Fruit fly (Drosophila melanogaster) whole organism, embryonic: ENCODE results near the gene Ripalpha.

Source experiments
- ATbp ChIP-seq: fragments of 200-800 bp; sonication (Bioruptor generic); optimal IDR thresholded peaks from 2 replicates; lab custom pipeline; 2017; ENCODE audit warnings: missing biosample characterization, mild to moderate bottlenecking, missing genetic modification characterization, missing genetic modification reagents
- Ada2b ChIP-seq: fragments of 200-800 bp; sonication (Bioruptor generic); IDR thresholded peaks from 2 replicates; pipeline ENCODE4 v1.3.6; 2022; ENCODE audit warnings: missing biosample characterization, missing genetic modification characterization
- Atf3 ChIP-seq: fragments of 200-800 bp; sonication (Bioruptor generic); optimal IDR thresholded peaks from 3 replicates; lab custom pipeline; 2016; ENCODE audit warnings: missing biosample characterization, missing genetic modification characterization
- B-H1 ChIP-seq: fragments of 200-800 bp; sonication (Bioruptor generic); IDR thresholded peaks from 3 replicates; pipeline ENCODE4 v1.3.6; 2022; ENCODE audit warnings: missing biosample characterization, missing genetic modification characterization
- CG10274 ChIP-seq: fragments of 200-800 bp; sonication (Bioruptor generic); optimal IDR thresholded peaks from 3 replicates; lab custom pipeline; 2017; ENCODE audit warnings: missing biosample characterization, mild to moderate bottlenecking, missing genetic modification characterization
- CG12071 ChIP-seq: fragments of 200-800 bp; sonication (Bioruptor generic); optimal IDR thresholded peaks from 3 replicates; lab custom pipeline; 2018; ENCODE audit warnings: missing biosample characterization, mild to moderate bottlenecking, missing genetic modification characterization
- CG12299 ChIP-seq: fragments of 200-800 bp; sonication (Bioruptor generic); optimal IDR thresholded peaks from 2 replicates; lab custom pipeline; 2018; ENCODE audit warnings: missing biosample characterization, mild to moderate bottlenecking, missing genetic modification characterization
- CG12769 ChIP-seq: fragments of 200-800 bp; sonication (Bioruptor generic); optimal IDR thresholded peaks from 2 replicates; lab custom pipeline; 2019; ENCODE audit warnings: missing biosample characterization, mild to moderate bottlenecking, missing genetic modification characterization, moderate library complexity
- CG13624 ChIP-seq: fragments of 200-800 bp; sonication (Bioruptor generic); optimal IDR thresholded peaks from 2 replicates; lab custom pipeline; 2016; ENCODE audit warnings: missing biosample characterization, missing genetic modification characterization
- CG14860 ChIP-seq: fragments of 200-800 bp; sonication (Bioruptor generic); IDR thresholded peaks from 3 replicates; pipeline ENCODE4 v1.3.6; 2022; ENCODE audit warnings: missing biosample characterization, missing genetic modification characterization; ENCODE audit not compliant: partially characterized antibody
- CG16813 ChIP-seq: fragments of 200-800 bp; sonication (Bioruptor generic); IDR thresholded peaks from 3 replicates; pipeline ENCODE4 v1.3.6; 2022; ENCODE audit warnings: missing biosample characterization, missing genetic modification characterization; ENCODE audit not compliant: partially characterized antibody
- CG18476 ChIP-seq: fragments of 200-800 bp; sonication (Bioruptor generic); optimal IDR thresholded peaks from 2 replicates; lab custom pipeline; 2016; ENCODE audit warnings: missing biosample characterization, mild to moderate bottlenecking, missing genetic modification characterization
- CG18599 ChIP-seq: fragments of 200-800 bp; sonication (Bioruptor generic); optimal IDR thresholded peaks from 3 replicates; lab custom pipeline; 2017; ENCODE audit warnings: missing biosample characterization, missing genetic modification characterization, mild to moderate bottlenecking, moderate library complexity, missing genetic modification reagents
- CG31365 ChIP-seq: fragments of 200-800 bp; sonication (Bioruptor generic); optimal IDR thresholded peaks from 2 replicates; lab custom pipeline; 2018; ENCODE audit warnings: missing biosample characterization, mild to moderate bottlenecking, missing genetic modification characterization
- CG32767 ChIP-seq: fragments of 200-800 bp; sonication (Bioruptor generic); IDR thresholded peaks from 2 replicates; pipeline ENCODE4 v1.3.6; 2022; ENCODE audit warnings: missing biosample characterization, missing genetic modification characterization
- CG42726 ChIP-seq: fragments of 200-800 bp; sonication (Bioruptor generic); IDR thresholded peaks from 2 replicates; pipeline ENCODE4 v1.3.6; 2022; ENCODE audit warnings: missing biosample characterization, missing genetic modification characterization; ENCODE audit not compliant: partially characterized antibody
- CG6175 ChIP-seq: fragments of 200-800 bp; sonication (Bioruptor generic); IDR thresholded peaks from 3 replicates; pipeline ENCODE4 v1.3.6; 2022; ENCODE audit warnings: missing biosample characterization, missing genetic modification characterization
- CG8478 ChIP-seq: fragments of >200 bp; optimal IDR thresholded peaks from 2 replicates; lab custom pipeline; 2018
- CG9932 ChIP-seq: fragments of 200-800 bp; sonication (Bioruptor generic); IDR thresholded peaks from 2 replicates; pipeline ENCODE4 v1.3.6; 2022; ENCODE audit warnings: missing biosample characterization, missing genetic modification characterization
- Dp ChIP-seq: fragments of 200-800 bp; sonication (Bioruptor generic); optimal IDR thresholded peaks from 2 replicates; lab custom pipeline; 2018; ENCODE audit warnings: missing biosample characterization, mild to moderate bottlenecking, missing genetic modification characterization, moderate library complexity
- Drgx ChIP-seq: fragments of 200-800 bp; sonication (Bioruptor generic); IDR thresholded peaks from 2 replicates; pipeline ENCODE4 v1.3.6; 2022; ENCODE audit warnings: missing biosample characterization, missing genetic modification characterization
- HLHmδ ChIP-seq: fragments of 200-800 bp; sonication (Bioruptor generic); optimal IDR thresholded peaks from 2 replicates; lab custom pipeline; 2018; ENCODE audit warnings: missing biosample characterization, mild to moderate bottlenecking, missing genetic modification characterization, moderate library complexity
- Hr3 ChIP-seq: fragments of 200-800 bp; sonication (Bioruptor generic); optimal IDR thresholded peaks from 3 replicates; lab custom pipeline; 2016; ENCODE audit warnings: missing biosample characterization, missing genetic modification characterization
- Kr ChIP-seq: fragments of 200-800 bp; sonication (Bioruptor generic); optimal IDR thresholded peaks from 2 replicates; lab custom pipeline; 2017; ENCODE audit warnings: missing biosample characterization, mild to moderate bottlenecking, missing genetic modification characterization
- Lhr ChIP-seq: fragments of 200-800 bp; sonication (Bioruptor generic); optimal IDR thresholded peaks from 3 replicates; lab custom pipeline; 2017; ENCODE audit warnings: mild to moderate bottlenecking, missing biosample characterization, missing genetic modification reagents, missing genetic modification characterization
- NC2α ChIP-seq: fragments of 200-800 bp; sonication (Bioruptor generic); optimal IDR thresholded peaks from 2 replicates; lab custom pipeline; 2016; ENCODE audit warnings: missing biosample characterization, missing genetic modification characterization
- Neu2 ChIP-seq: fragments of 200-800 bp; sonication (Bioruptor generic); optimal IDR thresholded peaks from 3 replicates; lab custom pipeline; 2016; ENCODE audit warnings: missing biosample characterization, missing genetic modification characterization, borderline replicate concordance
- Poxn ChIP-seq: fragments of 200-800 bp; sonication (Bioruptor generic); IDR thresholded peaks from 2 replicates; pipeline ENCODE4 v1.3.6; 2022; ENCODE audit warnings: missing biosample characterization, missing genetic modification characterization
- Ravus ChIP-seq: fragments of 200-800 bp; sonication (Bioruptor generic); IDR thresholded peaks from 2 replicates; pipeline ENCODE4 v1.3.6; 2022; ENCODE audit warnings: missing biosample characterization, missing genetic modification characterization
- Sin3A ChIP-seq: fragments of >200 bp; optimal IDR thresholded peaks from 2 replicates; lab custom pipeline; 2018
- Usf ChIP-seq: fragments of 200-800 bp; sonication (Bioruptor generic); optimal IDR thresholded peaks from 2 replicates; lab custom pipeline; 2017; ENCODE audit warnings: missing genotype, missing biosample characterization, missing genetic modification characterization
- ab ChIP-seq: fragments of 200-800 bp; sonication (Bioruptor generic); optimal IDR thresholded peaks from 2 replicates; lab custom pipeline; 2016; ENCODE audit warnings: missing biosample characterization, missing genetic modification characterization
- ac ChIP-seq: fragments of 200-800 bp; sonication (Bioruptor generic); optimal IDR thresholded peaks from 3 replicates; lab custom pipeline; 2017; ENCODE audit warnings: missing biosample characterization, mild to moderate bottlenecking, missing genetic modification characterization
- ci ChIP-seq: fragments of 200-800 bp; sonication (Bioruptor generic); IDR thresholded peaks from 3 replicates; pipeline ENCODE4 v1.3.6; 2022; ENCODE audit warnings: missing biosample characterization, missing genetic modification characterization
- crc ChIP-seq: fragments of 200-800 bp; sonication (Bioruptor generic); optimal IDR thresholded peaks from 2 replicates; lab custom pipeline; 2016; ENCODE audit warnings: missing biosample characterization, missing genetic modification characterization
- dati ChIP-seq: fragments of 200-800 bp; sonication (Bioruptor generic); IDR thresholded peaks from 2 replicates; pipeline ENCODE4 v1.3.6; 2022; ENCODE audit warnings: missing biosample characterization, missing genetic modification characterization
- fd3F ChIP-seq: fragments of 200-800 bp; sonication (Bioruptor generic); optimal IDR thresholded peaks from 2 replicates; lab custom pipeline; 2018; ENCODE audit warnings: missing biosample characterization, mild to moderate bottlenecking, missing genetic modification characterization, moderate library complexity
- fru ChIP-seq: fragments of >200 bp; optimal IDR thresholded peaks from 2 replicates; lab custom pipeline; 2017
- gcm2 ChIP-seq: fragments of 200-800 bp; sonication (Bioruptor generic); optimal IDR thresholded peaks from 2 replicates; lab custom pipeline; 2016; ENCODE audit warnings: missing biosample characterization, missing genetic modification characterization
- gsb ChIP-seq: fragments of 200-800 bp; sonication (Bioruptor generic); IDR thresholded peaks from 2 replicates; pipeline ENCODE4 v1.3.6; 2022; ENCODE audit warnings: missing biosample characterization, missing genetic modification characterization
- kni ChIP-seq: fragments of 200-800 bp; sonication (Bioruptor generic); optimal IDR thresholded peaks from 3 replicates; lab custom pipeline; 2017; ENCODE audit warnings: mild to moderate bottlenecking, missing biosample characterization, missing genetic modification reagents, missing genetic modification characterization
- lmd ChIP-seq: fragments of 200-800 bp; sonication (Bioruptor generic); IDR thresholded peaks from 2 replicates; pipeline ENCODE4 v1.3.6; 2022; ENCODE audit warnings: missing biosample characterization, missing genetic modification characterization
- mld ChIP-seq: fragments of 200-800 bp; sonication (Bioruptor generic); IDR thresholded peaks from 3 replicates; pipeline ENCODE4 v1.3.6; 2022; ENCODE audit warnings: missing biosample characterization, missing genetic modification characterization; ENCODE audit not compliant: partially characterized antibody
- nerfin-2 ChIP-seq: fragments of 200-800 bp; sonication (Bioruptor generic); IDR thresholded peaks from 2 replicates; pipeline ENCODE4 v1.3.6; 2022; ENCODE audit warnings: missing biosample characterization, missing genetic modification characterization; ENCODE audit not compliant: partially characterized antibody
- org-1 ChIP-seq: fragments of 200-800 bp; sonication (Bioruptor generic); optimal IDR thresholded peaks from 2 replicates; lab custom pipeline; 2017; ENCODE audit warnings: missing biosample characterization, missing genetic modification characterization
- phol ChIP-seq: fragments of 200-800 bp; sonication (Bioruptor generic); optimal IDR thresholded peaks from 3 replicates; lab custom pipeline; 2018; ENCODE audit warnings: missing biosample characterization, mild to moderate bottlenecking, missing genetic modification characterization, moderate library complexity
- pum ChIP-seq: fragments of 200-800 bp; sonication (Bioruptor generic); optimal IDR thresholded peaks from 2 replicates; lab custom pipeline; 2016; ENCODE audit warnings: missing biosample characterization, missing genetic modification characterization
- ssp ChIP-seq: fragments of 200-800 bp; sonication (Bioruptor generic); IDR thresholded peaks from 2 replicates; pipeline ENCODE4 v1.3.6; 2022; ENCODE audit warnings: missing biosample characterization, missing genetic modification characterization
- tap ChIP-seq: fragments of 200-800 bp; optimal IDR thresholded peaks from 3 replicates; lab custom pipeline; 2019; ENCODE audit warnings: missing biosample characterization, mild to moderate bottlenecking, missing genetic modification characterization, moderate library complexity
- tll ChIP-seq, 2 experiments: fragments of 200-800 bp in 1 of 2; fragments of >200 bp in 1 of 2; sonication (Bioruptor generic) in 1 of 2; optimal IDR thresholded peaks; 2 replicates each; lab custom pipeline; 2017 to 2019; ENCODE audit warnings: missing biosample characterization in 2 of 2, missing genetic modification characterization in 2 of 2, mild to moderate bottlenecking in 1 of 2, moderate library complexity in 1 of 2
- toy ChIP-seq: fragments of 200-800 bp; sonication (Bioruptor generic); IDR thresholded peaks from 2 replicates; pipeline ENCODE4 v1.3.6; 2022; ENCODE audit warnings: missing biosample characterization, missing genetic modification characterization
- vvl ChIP-seq: fragments of 200-800 bp; sonication (Bioruptor generic); IDR thresholded peaks from 2 replicates; pipeline ENCODE4 v1.3.6; 2022; ENCODE audit warnings: missing biosample characterization, missing genetic modification characterization
- wor ChIP-seq: fragments of 200-800 bp; sonication (Bioruptor generic); IDR thresholded peaks from 2 replicates; pipeline ENCODE4 v1.3.6; 2022; ENCODE audit warnings: missing biosample characterization, missing genetic modification characterization

Gene Ripalpha

dm6 chr2L:10231092-10231494, 30.3 kb upstream of the Ripalpha start (continued):
- no peak for TF ChIP-seq mld (GFP tag; lab: Robert Waterston, UW)
- TF ChIP-seq nerfin-2 (GFP tag; lab: Robert Waterston, UW), result no peak
- peak; percentile 25 for TF ChIP-seq CG12769 (tag; lab: Kevin White, UChicago)
- no peak for TF ChIP-seq CG18599 (GFP tag; lab: Kevin White, UChicago)
- TF ChIP-seq B-H1 (GFP tag; lab: Robert Waterston, UW), result no peak
- TF ChIP-seq crc (GFP tag; lab: Kevin White, UChicago), result no peak
- TF ChIP-seq Ada2b (GFP tag; lab: Robert Waterston, UW), result no peak; the same call in 1 of the 2 replicates
- TF ChIP-seq ci (GFP tag; lab: Robert Waterston, UW), result no peak
- TF ChIP-seq Kr (GFP tag; lab: Kevin White, UChicago), result no peak
- no peak for TF ChIP-seq NC2α (GFP tag; lab: Kevin White, UChicago)
- no peak for TF ChIP-seq CG42726
- TF ChIP-seq CG14860 (GFP tag; lab: Robert Waterston, UW), result no peak
- no peak for TF ChIP-seq Hr3 (GFP tag; lab: Kevin White, UChicago)
- no peak for TF ChIP-seq CG12299 (tag; lab: Kevin White, UChicago)
- no peak for TF ChIP-seq fru (lab: Kevin White, UChicago)
- no peak for TF ChIP-seq gcm2 (GFP tag; lab: Kevin White, UChicago)
- no peak for TF ChIP-seq ac
- no peak for TF ChIP-seq org-1 (GFP tag; lab: Kevin White, UChicago)
- no peak for TF ChIP-seq Usf (GFP tag; lab: Kevin White, UChicago)
- no peak for TF ChIP-seq toy (GFP tag; lab: Robert Waterston, UW)
- no peak for TF ChIP-seq fd3F (GFP tag; lab: Kevin White, UChicago)
- TF ChIP-seq vvl (GFP tag; lab: Robert Waterston, UW), result no peak
- no peak for TF ChIP-seq CG31365
- no peak for TF ChIP-seq dati (GFP tag; lab: Robert Waterston, UW)
- no peak for TF ChIP-seq Neu2 (GFP tag; lab: Kevin White, UChicago)
- TF ChIP-seq CG9932 (GFP tag; lab: Robert Waterston, UW), result no peak
- TF ChIP-seq Poxn (GFP tag; lab: Robert Waterston, UW), result no peak
- TF ChIP-seq tll (GFP tag; optimal IDR thresholded peaks at IDR 0.05; lab: Kevin White, UChicago), result no peak
- TF ChIP-seq gsb (GFP tag; lab: Robert Waterston, UW), result no peak
- TF ChIP-seq Dp, result no peak
- TF ChIP-seq CG32767, result no peak
- TF ChIP-seq kni (GFP tag; lab: Kevin White, UChicago), result peak; percentile 31
- no peak for TF ChIP-seq CG18476
- TF ChIP-seq Atf3 (GFP tag; lab: Kevin White, UChicago), result peak; percentile 2
- no peak for TF ChIP-seq lmd (GFP tag; lab: Robert Waterston, UW)
- no peak for TF ChIP-seq pum
- TF ChIP-seq CG10274 (GFP tag; lab: Kevin White, UChicago), result no peak
- no peak for TF ChIP-seq CG6175 (GFP tag; lab: Robert Waterston, UW)
- TF ChIP-seq wor (GFP tag; lab: Robert Waterston, UW), result no peak
- TF ChIP-seq CG13624 (GFP tag; lab: Kevin White, UChicago), result no peak
- no peak for TF ChIP-seq CG16813 (GFP tag; lab: Robert Waterston, UW)
- no peak for TF ChIP-seq ATbp (GFP tag; lab: Kevin White, UChicago)
- TF ChIP-seq Sin3A (lab: Kevin White, UChicago), result no peak
- no peak for TF ChIP-seq phol (tag; lab: Kevin White, UChicago)
- no peak for TF ChIP-seq Ravus (GFP tag; lab: Robert Waterston, UW)
- TF ChIP-seq ab (GFP tag; lab: Kevin White, UChicago), result no peak
- no peak for TF ChIP-seq CG8478 (lab: Kevin White, UChicago)
- TF ChIP-seq CG12071 (GFP tag; lab: Kevin White, UChicago), result no peak
- TF ChIP-seq HLHmδ (GFP tag; lab: Kevin White, UChicago), result no peak
- no peak for TF ChIP-seq ssp (GFP tag; lab: Robert Waterston, UW)
- TF ChIP-seq tap (tag; lab: Kevin White, UChicago), result no peak
- TF ChIP-seq Lhr, result no peak
- peak; percentile 44 for TF ChIP-seq Drgx (GFP tag; lab: Robert Waterston, UW)
